Worm (Caenorhabditis elegans): ENCODE results near the gene vps-8.

DNA sequence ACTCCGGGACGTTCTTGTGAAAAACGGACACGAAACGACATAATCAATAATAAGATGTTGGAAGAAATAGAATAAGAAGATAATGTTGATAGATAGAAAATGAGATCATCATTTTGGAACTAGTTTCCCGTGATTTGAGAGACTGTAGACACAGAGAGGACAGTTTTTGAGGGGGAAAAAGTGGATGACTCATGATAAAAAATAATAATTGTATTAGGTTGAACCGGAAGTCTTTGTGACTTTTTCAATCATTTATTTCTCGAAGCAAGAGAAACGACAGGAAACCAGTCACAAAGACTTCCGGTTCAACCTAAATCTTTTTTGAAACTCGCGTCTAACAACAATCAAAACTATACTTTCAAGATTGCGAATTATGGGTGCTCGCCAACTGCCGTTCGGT lies 48.8 kb downstream of the vps-8 start, which contains the start of gene mlt-3:
- no peak for TF ChIP-seq ref-1 (GFP tag; conservative IDR thresholded peaks at IDR 0.05)
- TF ChIP-seq klf-2 (GFP tag; conservative IDR thresholded peaks at IDR 0.05): no peak
